Worm (Caenorhabditis elegans) whole organism, young adult: ENCODE results near the gene inx-18.

Source experiments
- Y53G8AR.9 ChIP-seq: fragments of 200-800 bp; sonication (Bioruptor generic); conservative IDR thresholded peaks from 2 replicates; pipeline ENCODE4 v1.3.6; 2022; ENCODE audit warnings: missing genetic modification reagents, missing genetic modification characterization, missing compliant biosample characterization
- Y95B8A.8 ChIP-seq: fragments of 200-800 bp; sonication (Bioruptor generic); IDR thresholded peaks from 2 replicates; pipeline ENCODE4 v1.3.6; 2022; ENCODE audit warnings: missing genetic modification reagents, missing genetic modification characterization, missing compliant biosample characterization
- ceh-40 ChIP-seq: fragments of 200-800 bp; sonication (Bioruptor generic); IDR thresholded peaks from 2 replicates; pipeline ENCODE4 v1.3.6; 2022; ENCODE audit warnings: missing genetic modification characterization, missing compliant biosample characterization
- dpl-1 ChIP-seq: fragments of 150-350 bp; optimal IDR thresholded peaks from 2 replicates; lab custom pipeline; 2014; ENCODE audit warnings: missing biosample characterization, missing genetic modification reagents, missing genetic modification characterization
- egl-18 ChIP-seq: fragments of 200-800 bp; sonication (Bioruptor generic); IDR thresholded peaks from 2 replicates; pipeline ENCODE4 v1.3.6; 2022; ENCODE audit warnings: missing genetic modification reagents, missing genetic modification characterization, missing compliant biosample characterization
- egrh-3 ChIP-seq: fragments of 200-800 bp; sonication (Bioruptor generic); IDR thresholded peaks from 2 replicates; pipeline ENCODE4 v1.3.6; 2022; ENCODE audit warnings: missing genetic modification reagents, missing genetic modification characterization, missing compliant biosample characterization
- hrde-1 ChIP-seq: sonication (generic microtip); optimal IDR thresholded peaks from 2 replicates; lab custom pipeline; 2016; ENCODE audit warnings: missing genetic modification characterization, mild to moderate bottlenecking, missing compliant biosample characterization, moderate library complexity, missing genotype, missing genetic modification reagents, borderline replicate concordance
- hsf-1 ChIP-seq: fragments of 200-800 bp; sonication (Bioruptor generic); IDR thresholded peaks from 2 replicates; pipeline ENCODE4 v1.3.6; 2022; ENCODE audit warnings: missing genetic modification reagents, missing genetic modification characterization, missing compliant biosample characterization
- pha-4 ChIP-seq: fragments of 150-350 bp; sonication (generic microtip); optimal IDR thresholded peaks from 2 replicates; lab custom pipeline; 2014; ENCODE audit warnings: missing biosample characterization, missing genetic modification reagents, missing genetic modification characterization
- snpc-3.4 ChIP-seq: sonication (generic microtip); optimal IDR thresholded peaks from 2 replicates; lab custom pipeline; 2017; ENCODE audit warnings: missing genetic modification characterization, mild to moderate bottlenecking, missing compliant biosample characterization, antibody characterized with exemption, moderate library complexity, missing genotype, missing genetic modification reagents
- somi-1 ChIP-seq: fragments of 200-800 bp; sonication (Bioruptor generic); optimal IDR thresholded peaks from 2 replicates; lab custom pipeline; 2018; ENCODE audit warnings: mild to moderate bottlenecking, missing genetic modification characterization, missing compliant biosample characterization
- tbx-9 ChIP-seq: sonication (generic microtip); optimal IDR thresholded peaks from 2 replicates; lab custom pipeline; 2016; ENCODE audit warnings: borderline replicate concordance, missing genetic modification characterization, inconsistent platforms, missing compliant biosample characterization
- tlf-1 ChIP-seq: fragments of 200-800 bp; sonication (Bioruptor generic); optimal IDR thresholded peaks from 2 replicates; lab custom pipeline; 2018; ENCODE audit warnings: mild to moderate bottlenecking, missing genetic modification characterization, missing compliant biosample characterization
- ztf-18 ChIP-seq: sonication (generic microtip); optimal IDR thresholded peaks from 2 replicates; lab custom pipeline; 2016; ENCODE audit warnings: missing genotype, mild to moderate bottlenecking, missing genetic modification characterization, missing compliant biosample characterization

DNA sequence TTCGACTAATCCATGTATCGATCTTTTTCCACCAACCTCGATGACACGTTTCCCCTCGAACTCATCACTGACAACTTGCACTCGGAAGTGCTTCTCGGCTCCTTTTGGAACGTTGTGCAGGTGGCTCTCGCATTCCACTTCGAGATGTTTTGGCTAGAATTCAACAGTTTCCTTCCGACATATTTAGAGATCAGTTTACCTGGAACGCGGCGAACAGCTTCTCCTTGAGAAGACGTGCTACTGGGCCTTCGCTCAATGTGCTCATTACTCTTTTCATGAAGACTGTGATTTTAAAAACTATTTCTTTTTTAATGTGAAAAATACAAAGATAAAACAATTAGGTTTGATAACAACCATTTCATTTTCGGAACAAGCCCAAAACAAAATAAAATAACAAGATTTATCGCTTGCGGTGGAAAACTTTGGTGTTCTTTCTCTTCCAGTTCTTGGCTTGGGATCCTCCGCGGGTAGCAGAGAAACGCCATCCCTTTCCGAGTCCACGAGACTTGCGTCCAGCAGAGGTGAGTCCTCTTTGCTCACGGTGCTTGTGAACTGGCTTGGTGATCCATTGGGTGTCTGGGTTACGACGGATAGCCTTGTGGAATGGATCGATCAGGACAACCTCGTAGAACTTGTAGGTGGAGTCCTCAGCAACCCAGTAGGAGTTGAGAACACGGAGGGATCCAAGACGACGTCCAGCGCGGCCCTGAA lies 47.1 kb downstream of the inx-18 start, which contains the start of gene K11H12.1:
- TF ChIP-seq hsf-1 (GFP tag; lab: Robert Waterston, UW) (peak; percentile 78), pha-4 (tag; lab: Kevin White, UChicago) (no peak), Y95B8A.8 (GFP tag; lab: Robert Waterston, UW) (0 out of 2 replicates have a peak, but pooled peaks have one; percentile 10), tlf-1 (GFP tag; lab: Kevin White, UChicago) (peak; percentile 53), ceh-40 (GFP tag; lab: Robert Waterston, UW) (0 out of 2 replicates have a peak, but pooled peaks have one; percentile 44), somi-1 (GFP tag; lab: Kevin White, UChicago) (no peak), egl-18 (GFP tag; lab: Robert Waterston, UW) (0 out of 2 replicates have a peak, but pooled peaks have one; percentile 3), Y53G8AR.9 (GFP tag; lab: Robert Waterston, UW) (peak; percentile 66; the same call in 1 of the 2 replicates), hrde-1 (peak; percentile 48), tbx-9 (tag; lab: Kevin White, UChicago) (no peak), ztf-18 (tag; lab: Kevin White, UChicago) (no peak), snpc-3.4 (peak; percentile 64), dpl-1 (GFP tag; lab: Kevin White, UChicago) (no peak), egrh-3 (GFP tag; lab: Robert Waterston, UW) (no peak)
